Fruit fly (Drosophila melanogaster) whole organism, embryonic: ENCODE results near the gene kay.

ENCODE experiments used
- Atf3 ChIP-seq: fragments of 200-800 bp; sonication (Bioruptor generic); optimal IDR thresholded peaks from 3 replicates; lab custom pipeline; 2016; ENCODE audit warnings: missing biosample characterization, missing genetic modification characterization
- Atf6 ChIP-seq: fragments of 200-800 bp; sonication (Bioruptor generic); IDR thresholded peaks from 2 replicates; pipeline ENCODE4 v1.3.6; 2022; ENCODE audit warnings: missing biosample characterization, missing genetic modification characterization
- CG10147 ChIP-seq: fragments of 200-800 bp; sonication (Bioruptor generic); optimal IDR thresholded peaks from 2 replicates; lab custom pipeline; 2019; ENCODE audit warnings: missing biosample characterization, mild to moderate bottlenecking, missing genetic modification characterization, moderate library complexity
- CG14050 ChIP-seq: fragments of 200-800 bp; sonication (Bioruptor generic); IDR thresholded peaks from 3 replicates; pipeline ENCODE4 v1.3.6; 2022; ENCODE audit warnings: missing biosample characterization, missing genetic modification characterization
- CG1602 ChIP-seq: fragments of 200-800 bp; sonication (Bioruptor generic); optimal IDR thresholded peaks from 3 replicates; lab custom pipeline; 2016; ENCODE audit warnings: missing biosample characterization, missing genetic modification characterization
- CG16779 ChIP-seq: fragments of 200-800 bp; sonication (Bioruptor generic); IDR thresholded peaks from 2 replicates; pipeline ENCODE4 v1.3.6; 2022; ENCODE audit warnings: missing biosample characterization, missing genetic modification characterization
- CG17186 ChIP-seq: fragments of 200-800 bp; sonication (Bioruptor generic); optimal IDR thresholded peaks from 3 replicates; lab custom pipeline; 2017; ENCODE audit warnings: missing biosample characterization, missing genetic modification reagents, missing genetic modification characterization
- CG2116 ChIP-seq: fragments of 200-800 bp; sonication (Bioruptor generic); optimal IDR thresholded peaks from 3 replicates; lab custom pipeline; 2018; ENCODE audit warnings: missing biosample characterization, mild to moderate bottlenecking, missing genetic modification characterization
- CG2712 ChIP-seq: fragments of 200-800 bp; optimal IDR thresholded peaks from 3 replicates; lab custom pipeline; 2019; ENCODE audit warnings: missing biosample characterization, mild to moderate bottlenecking, missing genetic modification characterization, moderate library complexity
- CG30403 ChIP-seq: fragments of 200-800 bp; sonication (Bioruptor generic); optimal IDR thresholded peaks from 3 replicates; lab custom pipeline; 2016; ENCODE audit warnings: missing biosample characterization, missing genetic modification characterization
- CG32767 ChIP-seq: fragments of 200-800 bp; sonication (Bioruptor generic); IDR thresholded peaks from 2 replicates; pipeline ENCODE4 v1.3.6; 2022; ENCODE audit warnings: missing biosample characterization, missing genetic modification characterization
- CG32772 ChIP-seq: fragments of 200-800 bp; sonication (Bioruptor generic); IDR thresholded peaks from 2 replicates; pipeline ENCODE4 v1.3.6; 2022; ENCODE audit warnings: missing biosample characterization, missing genetic modification characterization
- CG3281 ChIP-seq: fragments of 200-800 bp; sonication (Bioruptor generic); optimal IDR thresholded peaks from 3 replicates; lab custom pipeline; 2017; ENCODE audit warnings: missing biosample characterization, mild to moderate bottlenecking, missing genetic modification characterization
- CG4424 ChIP-seq: fragments of 200-800 bp; sonication (Bioruptor generic); optimal IDR thresholded peaks from 3 replicates; lab custom pipeline; 2016; ENCODE audit warnings: missing biosample characterization, missing genetic modification characterization
- CG4617 ChIP-seq: fragments of 200-800 bp; sonication (Bioruptor generic); optimal IDR thresholded peaks from 3 replicates; lab custom pipeline; 2016; ENCODE audit warnings: missing biosample characterization, missing genetic modification characterization, borderline replicate concordance
- CG4820 ChIP-seq: fragments of 200-800 bp; sonication (Bioruptor generic); optimal IDR thresholded peaks from 3 replicates; lab custom pipeline; 2016; ENCODE audit warnings: missing biosample characterization, missing genetic modification characterization
- CG5245 ChIP-seq: fragments of 200-800 bp; sonication (Bioruptor generic); optimal IDR thresholded peaks from 3 replicates; lab custom pipeline; 2016; ENCODE audit warnings: missing biosample characterization, missing genetic modification characterization
- CG7987 ChIP-seq: fragments of 200-800 bp; sonication (Bioruptor generic); optimal IDR thresholded peaks from 2 replicates; lab custom pipeline; 2018; ENCODE audit warnings: missing biosample characterization, mild to moderate bottlenecking, missing genetic modification characterization, moderate library complexity
- CG8281 ChIP-seq: fragments of 200-800 bp; sonication (Bioruptor generic); optimal IDR thresholded peaks from 2 replicates; lab custom pipeline; 2018; ENCODE audit warnings: missing biosample characterization, mild to moderate bottlenecking, missing genetic modification characterization, moderate library complexity
- CG8478 ChIP-seq: fragments of >200 bp; optimal IDR thresholded peaks from 2 replicates; lab custom pipeline; 2018
- CG9215 ChIP-seq: fragments of 200-800 bp; sonication (Bioruptor generic); IDR thresholded peaks from 2 replicates; pipeline ENCODE4 v1.3.6; 2022; ENCODE audit warnings: missing biosample characterization, missing genetic modification characterization
- CG9609 ChIP-seq: fragments of 200-800 bp; sonication (Bioruptor generic); optimal IDR thresholded peaks from 3 replicates; lab custom pipeline; 2016; ENCODE audit warnings: missing biosample characterization, missing genetic modification characterization
- CG9817 ChIP-seq: fragments of 200-800 bp; sonication (Bioruptor generic); optimal IDR thresholded peaks from 2 replicates; lab custom pipeline; 2018; ENCODE audit warnings: missing biosample characterization, mild to moderate bottlenecking, missing genetic modification characterization, moderate library complexity
- Dad ChIP-seq: fragments of 200-800 bp; sonication (Bioruptor generic); optimal IDR thresholded peaks from 3 replicates; lab custom pipeline; 2016; ENCODE audit warnings: missing biosample characterization, missing genetic modification characterization
- Fer1 ChIP-seq: fragments of 200-800 bp; sonication (Bioruptor generic); optimal IDR thresholded peaks from 2 replicates; lab custom pipeline; 2017; ENCODE audit warnings: missing biosample characterization, mild to moderate bottlenecking, missing genetic modification characterization
- Hr3 ChIP-seq: fragments of 200-800 bp; sonication (Bioruptor generic); optimal IDR thresholded peaks from 3 replicates; lab custom pipeline; 2016; ENCODE audit warnings: missing biosample characterization, missing genetic modification characterization
- Med ChIP-seq: fragments of 200-800 bp; sonication (Bioruptor generic); peaks from one replicate; lab custom pipeline; 2016; ENCODE audit warnings: missing biosample characterization, missing genetic modification characterization, mild to moderate bottlenecking, inconsistent platforms, moderate library complexity
- Meics ChIP-seq: fragments of 200-800 bp; sonication (Bioruptor generic); optimal IDR thresholded peaks from 2 replicates; lab custom pipeline; 2017; ENCODE audit warnings: missing biosample characterization, mild to moderate bottlenecking, missing genetic modification characterization
- NFAT ChIP-seq: fragments of 200-800 bp; sonication (Bioruptor generic); IDR thresholded peaks from 2 replicates; pipeline ENCODE4 v1.3.6; 2022; ENCODE audit warnings: missing biosample characterization, missing genetic modification characterization
- Ravus ChIP-seq: fragments of 200-800 bp; sonication (Bioruptor generic); IDR thresholded peaks from 2 replicates; pipeline ENCODE4 v1.3.6; 2022; ENCODE audit warnings: missing biosample characterization, missing genetic modification characterization
- Taf1 ChIP-seq: fragments of 200-800 bp; sonication (Bioruptor generic); IDR thresholded peaks from 2 replicates; pipeline ENCODE4 v1.3.6; 2022; ENCODE audit warnings: missing biosample characterization, missing genetic modification characterization
- Xbp1 ChIP-seq: fragments of 200-800 bp; sonication (Bioruptor generic); optimal IDR thresholded peaks from 3 replicates; lab custom pipeline; 2016; ENCODE audit warnings: missing biosample characterization, mild to moderate bottlenecking, missing genetic modification characterization
- ara ChIP-seq: fragments of 200-800 bp; sonication (Bioruptor generic); IDR thresholded peaks from 2 replicates; pipeline ENCODE4 v1.3.6; 2022; ENCODE audit warnings: missing biosample characterization, missing genetic modification characterization
- az2 ChIP-seq: fragments of 200-800 bp; sonication (Bioruptor generic); optimal IDR thresholded peaks from 3 replicates; lab custom pipeline; 2016; ENCODE audit warnings: missing biosample characterization, missing genetic modification characterization
- cad ChIP-seq: fragments of >200 bp; optimal IDR thresholded peaks from 2 replicates; lab custom pipeline; 2017; ENCODE audit warnings: missing biosample characterization, missing genetic modification characterization
- caup ChIP-seq: fragments of 200-800 bp; sonication (Bioruptor generic); optimal IDR thresholded peaks from 3 replicates; lab custom pipeline; 2017; ENCODE audit warnings: missing biosample characterization, mild to moderate bottlenecking, missing genetic modification characterization, moderate library complexity; ENCODE audit not compliant: severe bottlenecking
- ci ChIP-seq: fragments of 200-800 bp; sonication (Bioruptor generic); IDR thresholded peaks from 3 replicates; pipeline ENCODE4 v1.3.6; 2022; ENCODE audit warnings: missing biosample characterization, missing genetic modification characterization
- fd96Cb ChIP-seq: fragments of 200-800 bp; sonication (Bioruptor generic); optimal IDR thresholded peaks from 2 replicates; lab custom pipeline; 2018; ENCODE audit warnings: missing biosample characterization, mild to moderate bottlenecking, missing genetic modification characterization, moderate library complexity
- hb ChIP-seq: fragments of 200-800 bp; sonication (Bioruptor generic); IDR thresholded peaks from 3 replicates; pipeline ENCODE4 v1.3.6; 2022; ENCODE audit warnings: missing biosample characterization, missing genetic modification characterization; ENCODE audit not compliant: partially characterized antibody
- lmd ChIP-seq: fragments of 200-800 bp; sonication (Bioruptor generic); IDR thresholded peaks from 2 replicates; pipeline ENCODE4 v1.3.6; 2022; ENCODE audit warnings: missing biosample characterization, missing genetic modification characterization
- luna ChIP-seq: fragments of 200-800 bp; sonication (Bioruptor generic); optimal IDR thresholded peaks from 2 replicates; lab custom pipeline; 2016; ENCODE audit warnings: missing biosample characterization, missing genetic modification characterization
- nerfin-2 ChIP-seq: fragments of 200-800 bp; sonication (Bioruptor generic); IDR thresholded peaks from 2 replicates; pipeline ENCODE4 v1.3.6; 2022; ENCODE audit warnings: missing biosample characterization, missing genetic modification characterization; ENCODE audit not compliant: partially characterized antibody
- pfk ChIP-seq: fragments of 200-800 bp; sonication (Bioruptor generic); optimal IDR thresholded peaks from 2 replicates; lab custom pipeline; 2018; ENCODE audit warnings: missing biosample characterization, mild to moderate bottlenecking, missing genetic modification characterization, moderate library complexity
- prd ChIP-seq, 3 experiments: fragments of >200 bp in 2 of 3; fragments of 200-800 bp in 1 of 3; sonication (Bioruptor generic) in 1 of 3; optimal IDR thresholded peaks in 2 of 3; IDR thresholded peaks in 1 of 3; 2 replicates in 2 of 3; 3 replicates in 1 of 3; pipeline versions ENCODE4 v1.3.6 to Lab custom; 2017 to 2022; ENCODE audit warnings: missing biosample characterization in 1 of 3, missing genetic modification characterization in 1 of 3
- row ChIP-seq: fragments of 200-800 bp; sonication (Bioruptor generic); IDR thresholded peaks from 3 replicates; pipeline ENCODE4 v1.3.6; 2022; ENCODE audit warnings: missing biosample characterization, missing genetic modification characterization
- sens ChIP-seq: fragments of 200-800 bp; sonication (Bioruptor generic); peaks from one replicate; lab custom pipeline; 2016; ENCODE audit warnings: missing biosample characterization, missing genetic modification characterization
- sr ChIP-seq: fragments of 200-800 bp; sonication (Bioruptor generic); IDR thresholded peaks from 3 replicates; pipeline ENCODE4 v1.3.6; 2022; ENCODE audit warnings: missing biosample characterization, missing genetic modification characterization
- unpg ChIP-seq: fragments of 200-800 bp; sonication (Bioruptor generic); optimal IDR thresholded peaks from 3 replicates; lab custom pipeline; 2018; ENCODE audit warnings: missing biosample characterization, mild to moderate bottlenecking, missing genetic modification characterization, moderate library complexity
- zen ChIP-seq: fragments of 200-800 bp; sonication (Bioruptor generic); optimal IDR thresholded peaks from 3 replicates; lab custom pipeline; 2018; ENCODE audit warnings: missing biosample characterization, mild to moderate bottlenecking, missing genetic modification characterization, moderate library complexity

kay gene

dm6 chr3R:29798966-29799680 lies 33.3 kb downstream of the kay start, which contains the start of the genes Rnb and Drice (continued):
- TF ChIP-seq ci (GFP tag; lab: Robert Waterston, UW) (no peak), hb (GFP tag; lab: Robert Waterston, UW) (no peak), nerfin-2 (GFP tag; lab: Robert Waterston, UW) (0 out of 2 replicates have a peak, but pooled peaks have one; percentile 22), CG8478 (lab: Kevin White, UChicago) (no peak), luna (GFP tag; lab: Kevin White, UChicago) (no peak), CG9215 (0 out of 2 replicates have a peak, but pooled peaks have one; percentile 15), zen (tag; lab: Kevin White, UChicago) (peak; percentile 46), CG32772 (GFP tag; lab: Robert Waterston, UW) (0 out of 2 replicates have a peak, but pooled peaks have one; percentile 25), CG4424 (peak; percentile 48), CG3281 (GFP tag; lab: Kevin White, UChicago) (peak; percentile 56), sens (GFP tag; lab: Kevin White, UChicago) (peak; percentile 79), CG16779 (GFP tag; lab: Robert Waterston, UW) (no peak), CG10147 (GFP tag; lab: Kevin White, UChicago) (peak; percentile 54), caup (GFP tag; lab: Kevin White, UChicago) (peak; percentile 17), Xbp1 (GFP tag; lab: Kevin White, UChicago) (peak; percentile 53), CG2712 (peak; percentile 66), CG17186 (GFP tag; lab: Kevin White, UChicago) (peak; percentile 42), Taf1 (GFP tag; lab: Robert Waterston, UW) (peak; percentile 24; the same call in 1 of the 2 replicates), CG9817 (tag; lab: Kevin White, UChicago) (peak; percentile 51), sr (GFP tag; lab: Robert Waterston, UW) (no peak), CG9609 (GFP tag; lab: Kevin White, UChicago) (no peak), az2 (GFP tag; lab: Kevin White, UChicago) (peak; percentile 20), Meics (GFP tag; lab: Kevin White, UChicago) (no peak), Dad (GFP tag; lab: Kevin White, UChicago) (no peak), CG5245 (peak; percentile 6), unpg (GFP tag; lab: Kevin White, UChicago) (no peak), CG30403 (GFP tag; lab: Kevin White, UChicago) (peak; percentile 54), CG4820 (GFP tag; lab: Kevin White, UChicago) (peak; percentile 16), lmd (GFP tag; lab: Robert Waterston, UW) (peak; percentile 8; the same call in 1 of the 2 replicates), NFAT (GFP tag; lab: Robert Waterston, UW) (peak; percentile 49; the same call in 1 of the 2 replicates), fd96Cb (peak; percentile 36), Fer1 (GFP tag; lab: Kevin White, UChicago) (peak; percentile 36), prd (optimal IDR thresholded peaks at IDR 0.05; lab: Kevin White, UChicago) (no peak), prd (GFP tag; IDR thresholded peaks at IDR 0.05; lab: Robert Waterston, UW) (peak; percentile 55), cad (peak; percentile 96), CG4617 (GFP tag; lab: Kevin White, UChicago) (peak; percentile 10), CG32767 (GFP tag; lab: Robert Waterston, UW) (0 out of 2 replicates have a peak, but pooled peaks have one; percentile 30), CG7987 (GFP tag; lab: Kevin White, UChicago) (peak; percentile 73), CG1602 (peak; percentile 39), CG2116 (GFP tag; lab: Kevin White, UChicago) (peak; percentile 58), CG8281 (tag; lab: Kevin White, UChicago) (peak; percentile 40), pfk (GFP tag; lab: Kevin White, UChicago) (no peak), row (GFP tag; lab: Robert Waterston, UW) (peak; percentile 90), Ravus (GFP tag; lab: Robert Waterston, UW) (no peak), CG14050 (GFP tag; lab: Robert Waterston, UW) (peak; percentile 35; the same call in 1 of the 3 replicates), Atf6 (GFP tag; lab: Robert Waterston, UW) (0 out of 2 replicates have a peak, but pooled peaks have one; percentile 12), ara (GFP tag; lab: Robert Waterston, UW) (peak; percentile 15; the same call in 1 of the 2 replicates), Med (GFP tag; lab: Kevin White, UChicago) (peak; percentile 85), Atf3 (GFP tag; lab: Kevin White, UChicago) (no peak), Hr3 (GFP tag; lab: Kevin White, UChicago) (peak; percentile 41)
